Fruit fly (Drosophila melanogaster): Measurements from ENCODE around the gene CG15282.

Gene CG15282

dm6 chr2L:14690791-14691190 lies 21.5 kb upstream of the CG15282 start:
- TF ChIP-seq HLH106 (tag; optimal IDR thresholded peaks at IDR 0.05) (peak; percentile 25), GATAd (GFP tag; optimal IDR thresholded peaks at IDR 0.05) (no peak), CG32264 (GFP tag; optimal IDR thresholded peaks at IDR 0.05) (no peak), Dif (GFP tag; optimal IDR thresholded peaks at IDR 0.05; ENCODE audit: partially characterized antibody) (no peak), Sp1 (GFP tag; optimal IDR thresholded peaks at IDR 0.05) (peak; percentile 33), Dfd (GFP tag; optimal IDR thresholded peaks at IDR 0.05) (no peak), Abd-B (GFP tag; optimal IDR thresholded peaks at IDR 0.05) (no peak), Hnf4 (GFP tag; optimal IDR thresholded peaks at IDR 0.05) (peak; percentile 15), Hr83 (GFP tag; optimal IDR thresholded peaks at IDR 0.05; ENCODE audit: poor library complexity, severe bottlenecking) (no peak), usp (GFP tag; optimal IDR thresholded peaks at IDR 0.05) (no peak), Rel (GFP tag; optimal IDR thresholded peaks at IDR 0.05) (no peak), Rel (tag; optimal IDR thresholded peaks at IDR 0.05) (no peak), CrebA (GFP tag; optimal IDR thresholded peaks at IDR 0.05; ENCODE audit: borderline replicate concordance) (no peak), Vsx2 (GFP tag; optimal IDR thresholded peaks at IDR 0.05; ENCODE audit: partially characterized antibody) (no peak), dl (GFP tag; optimal IDR thresholded peaks at IDR 0.05; ENCODE audit: insufficient read depth in 1 of 2, partially characterized antibody in 2 of 2) (no peak), jim (GFP tag; optimal IDR thresholded peaks at IDR 0.05) (no peak), ey (GFP tag; optimal IDR thresholded peaks at IDR 0.05) (peak; percentile 47), Jra (GFP tag; optimal IDR thresholded peaks at IDR 0.05) (no peak), fru (GFP tag; optimal IDR thresholded peaks at IDR 0.05) (peak; percentile 69), brk (GFP tag; optimal IDR thresholded peaks at IDR 0.05) (no peak), foxo (GFP tag; optimal IDR thresholded peaks at IDR 0.05) (peak in 1 of 2 experiments; percentile 70), Mio (GFP tag; optimal IDR thresholded peaks at IDR 0.05) (no peak), OdsH (GFP tag; optimal IDR thresholded peaks at IDR 0.05) (peak; percentile 43), sage (GFP tag; optimal IDR thresholded peaks at IDR 0.05) (no peak), Myc (optimal IDR thresholded peaks at IDR 0.05) (no peak), sv (GFP tag; optimal IDR thresholded peaks at IDR 0.05) (no peak), h (GFP tag; optimal IDR thresholded peaks at IDR 0.05) (peak; percentile 53), CG9705 (GFP tag; optimal IDR thresholded peaks at IDR 0.05) (no peak), woc (GFP tag; optimal IDR thresholded peaks at IDR 0.05) (no peak), br (GFP tag; optimal IDR thresholded peaks at IDR 0.05) (no peak), dsf (GFP tag; optimal IDR thresholded peaks at IDR 0.05; ENCODE audit: borderline replicate concordance) (no peak), dmrt93B (GFP tag; optimal IDR thresholded peaks at IDR 0.05) (no peak), psq (GFP tag; optimal IDR thresholded peaks at IDR 0.05) (peak; percentile 61), pan (optimal IDR thresholded peaks at IDR 0.05) (no peak), lola (GFP tag; optimal IDR thresholded peaks at IDR 0.05) (no peak), rgr (GFP tag; optimal IDR thresholded peaks at IDR 0.05) (peak; percentile 37)

- TF ChIP-seq pan (optimal IDR thresholded peaks at IDR 0.05) (no peak), Sp1 (GFP tag; optimal IDR thresholded peaks at IDR 0.05) (no peak), dmrt93B (GFP tag; optimal IDR thresholded peaks at IDR 0.05) (no peak), brk (GFP tag; optimal IDR thresholded peaks at IDR 0.05) (no peak), woc (GFP tag; optimal IDR thresholded peaks at IDR 0.05) (no peak), Hr83 (GFP tag; optimal IDR thresholded peaks at IDR 0.05; ENCODE audit: poor library complexity, severe bottlenecking) (no peak), sage (GFP tag; optimal IDR thresholded peaks at IDR 0.05) (no peak), Dif (GFP tag; optimal IDR thresholded peaks at IDR 0.05; ENCODE audit: partially characterized antibody) (no peak), foxo (GFP tag; optimal IDR thresholded peaks at IDR 0.05) (no peak), br (GFP tag; optimal IDR thresholded peaks at IDR 0.05) (no peak), dl (GFP tag; optimal IDR thresholded peaks at IDR 0.05; ENCODE audit: insufficient read depth in 1 of 2, partially characterized antibody in 2 of 2) (no peak), usp (GFP tag; optimal IDR thresholded peaks at IDR 0.05) (no peak), dsf (GFP tag; optimal IDR thresholded peaks at IDR 0.05; ENCODE audit: borderline replicate concordance) (no peak)
Observed at dm6 chr2L:14693620-14694019, 18.7 kb upstream of the CG15282 start.

DNA sequence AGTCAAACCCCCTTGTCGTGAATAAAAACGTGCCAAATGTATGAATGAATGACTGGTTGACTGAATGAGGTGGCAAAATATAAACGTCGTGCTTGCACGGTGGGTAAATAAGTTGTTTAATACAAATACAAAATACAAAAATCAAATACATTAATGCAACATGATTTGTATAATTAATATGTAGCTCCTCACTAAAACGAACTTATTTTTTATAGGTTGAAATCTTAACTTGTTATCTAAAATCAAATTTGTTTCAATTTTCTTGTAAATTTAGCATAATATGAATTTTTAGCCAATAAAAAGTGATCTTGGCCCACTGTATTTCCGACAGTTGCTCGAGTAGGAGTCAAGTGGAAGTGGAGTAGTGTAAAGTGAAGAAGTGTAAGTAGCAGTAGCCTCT lies 14.3 kb upstream of the CG15282 start:
- TF ChIP-seq Dif (GFP tag; optimal IDR thresholded peaks at IDR 0.05; ENCODE audit: partially characterized antibody) (no peak), woc (GFP tag; optimal IDR thresholded peaks at IDR 0.05) (no peak), dl (GFP tag; optimal IDR thresholded peaks at IDR 0.05; ENCODE audit: insufficient read depth in 1 of 2, partially characterized antibody in 2 of 2) (no peak), pan (optimal IDR thresholded peaks at IDR 0.05) (no peak), foxo (GFP tag; optimal IDR thresholded peaks at IDR 0.05) (peak in 1 of 2 experiments; percentile 1), Abd-B (GFP tag; optimal IDR thresholded peaks at IDR 0.05) (no peak), sage (GFP tag; optimal IDR thresholded peaks at IDR 0.05) (no peak), ey (GFP tag; optimal IDR thresholded peaks at IDR 0.05) (no peak), HLH106 (tag; optimal IDR thresholded peaks at IDR 0.05) (peak; percentile 10), brk (GFP tag; optimal IDR thresholded peaks at IDR 0.05) (no peak), Hnf4 (GFP tag; optimal IDR thresholded peaks at IDR 0.05) (no peak), tai (GFP tag; optimal IDR thresholded peaks at IDR 0.05) (no peak), CG32264 (GFP tag; optimal IDR thresholded peaks at IDR 0.05) (no peak), dsf (GFP tag; optimal IDR thresholded peaks at IDR 0.05; ENCODE audit: borderline replicate concordance) (no peak), fru (GFP tag; optimal IDR thresholded peaks at IDR 0.05) (no peak), sv (GFP tag; optimal IDR thresholded peaks at IDR 0.05) (no peak), rgr (GFP tag; optimal IDR thresholded peaks at IDR 0.05) (no peak), jim (GFP tag; optimal IDR thresholded peaks at IDR 0.05) (no peak), Mio (GFP tag; optimal IDR thresholded peaks at IDR 0.05) (no peak), h (GFP tag; optimal IDR thresholded peaks at IDR 0.05) (no peak), GATAd (GFP tag; optimal IDR thresholded peaks at IDR 0.05) (no peak), Sp1 (GFP tag; optimal IDR thresholded peaks at IDR 0.05) (no peak), br (GFP tag; optimal IDR thresholded peaks at IDR 0.05) (peak; percentile 5)

Data from whole organism, wandering third instar larva.